Fruit fly (Drosophila melanogaster): ENCODE results near the gene VAChT.

VAChT gene

DNA sequence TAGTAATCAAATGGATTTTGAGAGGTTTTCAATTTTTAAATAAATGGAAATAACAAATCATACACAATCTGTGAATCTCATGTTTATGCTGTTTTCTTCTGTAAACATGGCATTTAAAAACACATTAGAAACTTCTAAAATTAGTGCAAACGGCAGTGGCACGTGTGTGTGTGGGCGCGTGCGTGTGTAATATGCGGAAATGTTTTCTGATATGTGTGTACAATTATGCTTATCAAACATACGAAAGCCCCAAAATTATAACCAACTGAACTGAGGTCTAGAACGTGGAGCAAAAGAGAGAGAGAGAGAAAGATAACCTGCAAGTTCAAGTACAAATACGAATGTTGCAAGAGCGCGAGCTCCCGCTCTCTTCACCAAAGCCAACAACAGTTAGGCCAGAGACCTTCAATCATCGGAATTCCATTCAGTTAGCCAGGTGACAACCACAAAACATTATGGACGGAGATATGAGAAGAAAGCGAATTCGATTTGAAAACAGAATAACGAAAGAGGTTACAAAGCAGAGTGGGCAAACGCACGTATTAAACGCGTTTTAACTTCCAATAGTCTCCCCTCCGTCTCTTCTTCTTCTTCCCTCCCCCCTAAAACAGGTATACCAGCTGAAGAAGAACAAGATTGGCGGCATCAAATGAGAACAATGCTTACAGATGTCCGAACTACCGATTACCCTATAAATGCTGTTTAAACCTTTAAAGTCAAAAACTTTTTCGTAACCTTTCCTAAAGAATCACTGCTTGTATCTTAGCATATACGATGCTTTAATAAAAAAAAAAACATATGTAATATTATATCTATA, 35.9 kb downstream of the VAChT start (continued):
- TF ChIP-seq CG7368 (GFP tag; optimal IDR thresholded peaks at IDR 0.05) (peak; percentile 85), CG16779 (tag; optimal IDR thresholded peaks at IDR 0.05) (peak; percentile 67), Met (GFP tag; optimal IDR thresholded peaks at IDR 0.05) (peak; percentile 95), Lpt (GFP tag; optimal IDR thresholded peaks at IDR 0.05) (peak; percentile 92), CG34406 (GFP tag; optimal IDR thresholded peaks at IDR 0.05) (peak; percentile 94), esn (GFP tag; optimal IDR thresholded peaks at IDR 0.05) (peak; percentile 97), CG10631 (GFP tag; optimal IDR thresholded peaks at IDR 0.05) (peak; percentile 94), spab (GFP tag; optimal IDR thresholded peaks at IDR 0.05) (peak; percentile 80), Hr39 (GFP tag; optimal IDR thresholded peaks at IDR 0.05) (peak; percentile 91), CG6792 (GFP tag; optimal IDR thresholded peaks at IDR 0.05) (peak; percentile 91), fd59A (GFP tag; optimal IDR thresholded peaks at IDR 0.05) (peak; percentile 81), cyc (GFP tag; optimal IDR thresholded peaks at IDR 0.05) (peak; percentile 95), CG32006 (GFP tag; optimal IDR thresholded peaks at IDR 0.05) (peak; percentile 94), lz (GFP tag; optimal IDR thresholded peaks at IDR 0.05) (peak; percentile 96), Hr4 (GFP tag; optimal IDR thresholded peaks at IDR 0.05) (peak; percentile 84), Gug (GFP tag; IDR thresholded peaks at IDR 0.05) (peak; percentile 87), topi (GFP tag; optimal IDR thresholded peaks at IDR 0.05) (peak; percentile 95), eg (GFP tag; IDR thresholded peaks at IDR 0.05) (peak; percentile 95), net (GFP tag; optimal IDR thresholded peaks at IDR 0.05) (peak; percentile 88), Blimp-1 (GFP tag; optimal IDR thresholded peaks at IDR 0.05) (peak; percentile 84), Sox102F (GFP tag; optimal IDR thresholded peaks at IDR 0.05) (peak; percentile 96)

DNA sequence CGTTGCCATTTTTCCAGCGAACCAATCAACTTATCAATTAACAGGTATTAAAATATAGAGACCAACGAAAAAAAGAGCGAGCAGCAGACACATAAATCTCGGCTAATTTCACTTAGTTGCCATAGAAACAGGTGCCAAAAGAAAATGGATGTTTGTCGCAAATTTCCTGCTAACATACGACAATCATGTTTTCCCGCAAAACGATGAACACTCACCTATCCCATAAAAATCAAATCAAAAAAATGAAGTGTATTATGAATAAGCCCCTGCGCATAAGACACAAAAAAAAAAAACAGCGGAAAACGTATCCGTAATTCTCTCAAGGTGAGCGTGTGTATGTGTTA, 36.5 kb downstream of the VAChT start:
- peak; percentile 59 for TF ChIP-seq Eip78C (GFP tag)
- TF ChIP-seq fkh (GFP tag; optimal IDR thresholded peaks at IDR 0.05) = no peak
- TF ChIP-seq Hr39 (GFP tag; optimal IDR thresholded peaks at IDR 0.05) = no peak
- peak; percentile 18 for TF ChIP-seq svp (GFP tag)

dm6 chr3R:18742358-18743269, 37.3 kb downstream of the VAChT start:
- no peak for TF ChIP-seq fd59A (GFP tag; optimal IDR thresholded peaks at IDR 0.05)
- TF ChIP-seq CG10631 (GFP tag; optimal IDR thresholded peaks at IDR 0.05) = peak; percentile 41
- peak; percentile 64 for TF ChIP-seq CG15336 (GFP tag; IDR thresholded peaks at IDR 0.05)
- TF ChIP-seq OdsH (GFP tag; optimal IDR thresholded peaks at IDR 0.05) = peak; percentile 49
- TF ChIP-seq pdm3 (GFP tag; optimal IDR thresholded peaks at IDR 0.05) = peak; percentile 62
- TF ChIP-seq vri (GFP tag; optimal IDR thresholded peaks at IDR 0.05) = peak; percentile 63
- no peak for TF ChIP-seq CG3032 (tag; optimal IDR thresholded peaks at IDR 0.05)
- TF ChIP-seq Smox (GFP tag; optimal IDR thresholded peaks at IDR 0.05) = peak; percentile 75
- TF ChIP-seq CG6854 (GFP tag; optimal IDR thresholded peaks at IDR 0.05) = no peak
- TF ChIP-seq CG1621 (tag; optimal IDR thresholded peaks at IDR 0.05) = no peak
- peak; percentile 67 for TF ChIP-seq CG31627 (GFP tag; optimal IDR thresholded peaks at IDR 0.05)
- peak; percentile 14 for TF ChIP-seq CG11902 (GFP tag; optimal IDR thresholded peaks at IDR 0.05)
- no peak for TF ChIP-seq dac (GFP tag; optimal IDR thresholded peaks at IDR 0.05)
- TF ChIP-seq CG7368 (GFP tag; optimal IDR thresholded peaks at IDR 0.05) = no peak
- no peak for TF ChIP-seq Lpt (GFP tag; optimal IDR thresholded peaks at IDR 0.05)
- TF ChIP-seq eg (GFP tag; IDR thresholded peaks at IDR 0.05) = peak; percentile 46; the same call in 1 of the 3 replicates
- TF ChIP-seq Ets96B (tag; optimal IDR thresholded peaks at IDR 0.05) = no peak
- no peak for TF ChIP-seq spab (GFP tag; optimal IDR thresholded peaks at IDR 0.05)
- peak; percentile 64 for TF ChIP-seq Hr39 (GFP tag; optimal IDR thresholded peaks at IDR 0.05)
- peak; percentile 79 for TF ChIP-seq topi (GFP tag; optimal IDR thresholded peaks at IDR 0.05)
- no peak for TF ChIP-seq CG11762 (GFP tag; optimal IDR thresholded peaks at IDR 0.05; ENCODE audit: insufficient read depth)
- peak; percentile 71 for TF ChIP-seq svp (GFP tag)
- peak; percentile 66 for TF ChIP-seq cyc (GFP tag; optimal IDR thresholded peaks at IDR 0.05)
- TF ChIP-seq fd85E (GFP tag; optimal IDR thresholded peaks at IDR 0.05) = no peak
- peak; percentile 21 for TF ChIP-seq CG34406 (GFP tag; optimal IDR thresholded peaks at IDR 0.05)
- TF ChIP-seq Gug (GFP tag; IDR thresholded peaks at IDR 0.05) = no peak
- TF ChIP-seq acj6 (GFP tag; optimal IDR thresholded peaks at IDR 0.05) = peak; percentile 46
- peak; percentile 46; the same call in 2 of the 3 replicates for TF ChIP-seq CG6163 (GFP tag; IDR thresholded peaks at IDR 0.05)
- TF ChIP-seq CG8319 (GFP tag; optimal IDR thresholded peaks at IDR 0.05) = no peak
- TF ChIP-seq CG4318 (GFP tag; optimal IDR thresholded peaks at IDR 0.05) = peak; percentile 39
- TF ChIP-seq dsx (GFP tag; optimal IDR thresholded peaks at IDR 0.05; ENCODE audit: poor library complexity, severe bottlenecking) = no peak
